Fruit fly (Drosophila melanogaster) whole organism, pupa: ENCODE data around the gene E2f1.
A peak's percentile ranks its signal among the peaks of the same experiment; 100 is the strongest.

Experiments
- CG10348 ChIP-seq: fragments of 200-800 bp; sonication (Bioruptor generic); IDR thresholded peaks from 2 replicates; pipeline ENCODE4 v1.3.6; 2022; ENCODE audit warnings: missing biosample characterization, missing genetic modification characterization
- CG12605 ChIP-seq: fragments of 200-800 bp; sonication (Bioruptor generic); IDR thresholded peaks from 2 replicates; pipeline ENCODE4 v1.3.6; 2022; ENCODE audit warnings: missing biosample characterization, missing genetic modification characterization
- CG13204 ChIP-seq: fragments of 200-800 bp; sonication (Bioruptor generic); optimal IDR thresholded peaks from 2 replicates; lab custom pipeline; 2018; ENCODE audit warnings: missing biosample characterization, mild to moderate bottlenecking, missing genetic modification characterization, moderate library complexity
- CG14655 ChIP-seq: fragments of 200-800 bp; sonication (Bioruptor generic); optimal IDR thresholded peaks from 3 replicates; lab custom pipeline; 2017; ENCODE audit warnings: mild to moderate bottlenecking, missing biosample characterization, missing genetic modification reagents, missing genetic modification characterization
- CG15710 ChIP-seq: fragments of 200-800 bp; sonication (Bioruptor generic); optimal IDR thresholded peaks from 2 replicates; lab custom pipeline; 2018; ENCODE audit warnings: missing biosample characterization, mild to moderate bottlenecking, missing genetic modification characterization, moderate library complexity
- CG17806 ChIP-seq: fragments of 200-800 bp; sonication (Bioruptor generic); optimal IDR thresholded peaks from 2 replicates; lab custom pipeline; 2018; ENCODE audit warnings: missing biosample characterization, mild to moderate bottlenecking, missing genetic modification characterization, moderate library complexity
- CG32121 ChIP-seq: fragments of 200-800 bp; sonication (Bioruptor generic); IDR thresholded peaks from 2 replicates; pipeline ENCODE4 v1.3.6; 2022; ENCODE audit warnings: missing biosample characterization, missing genetic modification characterization
- CG34367 ChIP-seq: fragments of 200-800 bp; sonication (Bioruptor generic); optimal IDR thresholded peaks from 2 replicates; lab custom pipeline; 2018; ENCODE audit warnings: missing biosample characterization, mild to moderate bottlenecking, missing genetic modification characterization
- CG4496 ChIP-seq: fragments of 200-800 bp; sonication (Bioruptor generic); IDR thresholded peaks from 3 replicates; pipeline ENCODE4 v1.3.6; 2022; ENCODE audit warnings: missing biosample characterization, missing genetic modification characterization
- CG8159 ChIP-seq: fragments of 200-800 bp; sonication (Bioruptor generic); optimal IDR thresholded peaks from 3 replicates; lab custom pipeline; 2018; ENCODE audit warnings: missing biosample characterization, mild to moderate bottlenecking, missing genetic modification characterization, moderate library complexity
- CG8301 ChIP-seq: fragments of 200-800 bp; sonication (Bioruptor generic); optimal IDR thresholded peaks from 2 replicates; lab custom pipeline; 2018; ENCODE audit warnings: missing biosample characterization, mild to moderate bottlenecking, missing genetic modification characterization
- CG9948 ChIP-seq: fragments of 200-800 bp; sonication (Bioruptor generic); optimal IDR thresholded peaks from 2 replicates; lab custom pipeline; 2018; ENCODE audit warnings: missing biosample characterization, mild to moderate bottlenecking, missing genetic modification characterization, moderate library complexity
- D1 ChIP-seq: fragments of 200-800 bp; sonication (Bioruptor generic); optimal IDR thresholded peaks from 2 replicates; lab custom pipeline; 2018; ENCODE audit warnings: missing biosample characterization, mild to moderate bottlenecking, missing genetic modification characterization, moderate library complexity
- EcR ChIP-seq: fragments of 200-800 bp; sonication (Bioruptor generic); optimal IDR thresholded peaks from 3 replicates; lab custom pipeline; 2019; ENCODE audit warnings: missing biosample characterization, missing genetic modification characterization, mild to moderate bottlenecking, moderate library complexity, missing genetic modification reagents
- Ets98B ChIP-seq: fragments of 200-800 bp; sonication (Bioruptor generic); IDR thresholded peaks from 2 replicates; pipeline ENCODE4 v1.3.6; 2022; ENCODE audit warnings: missing biosample characterization, missing genetic modification characterization
- Pif1A ChIP-seq: fragments of 200-800 bp; sonication (Bioruptor generic); optimal IDR thresholded peaks from 3 replicates; lab custom pipeline; 2016; ENCODE audit warnings: missing biosample characterization, missing genetic modification characterization
- Pif1B ChIP-seq: fragments of 200-800 bp; sonication (Bioruptor generic); optimal IDR thresholded peaks from 3 replicates; lab custom pipeline; 2016; ENCODE audit warnings: missing biosample characterization, missing genetic modification characterization
- Snoo ChIP-seq: fragments of 200-800 bp; sonication (Bioruptor generic); optimal IDR thresholded peaks from 3 replicates; lab custom pipeline; 2017; ENCODE audit warnings: missing biosample characterization, mild to moderate bottlenecking, missing genetic modification characterization, inconsistent platforms
- fd96Ca ChIP-seq: fragments of 200-800 bp; sonication (Bioruptor generic); IDR thresholded peaks from 3 replicates; pipeline ENCODE4 v1.3.6; 2022; ENCODE audit warnings: missing biosample characterization, missing genetic modification characterization
- gl ChIP-seq: fragments of 200-800 bp; sonication (Bioruptor generic); optimal IDR thresholded peaks from 2 replicates; lab custom pipeline; 2018; ENCODE audit warnings: missing biosample characterization, mild to moderate bottlenecking, missing genetic modification characterization
- rn ChIP-seq: fragments of 200-800 bp; sonication (Bioruptor generic); IDR thresholded peaks from 2 replicates; pipeline ENCODE4 v1.3.6; 2022; ENCODE audit warnings: missing biosample characterization, missing genetic modification characterization

Gene E2f1

dm6 chr3R:21604564-21604963 lies 56.1 kb downstream of the E2f1 start:
- no peak for TF ChIP-seq rn (GFP tag; lab: Robert Waterston, UW)
- peak; percentile 51; the same call in 2 of the 3 replicates for TF ChIP-seq fd96Ca (GFP tag; lab: Robert Waterston, UW)
- peak; percentile 95 for TF ChIP-seq CG13204
- TF ChIP-seq CG32121 (GFP tag; lab: Robert Waterston, UW) = no peak
- no peak for TF ChIP-seq CG8301 (tag; lab: Kevin White, UChicago)
- no peak for TF ChIP-seq CG9948 (tag; lab: Kevin White, UChicago)
- TF ChIP-seq CG15710 (tag; lab: Kevin White, UChicago) = no peak
- TF ChIP-seq gl (tag; lab: Kevin White, UChicago) = no peak
- peak; percentile 20 for TF ChIP-seq Snoo (tag; lab: Kevin White, UChicago)

dm6 chr3R:21602688-21603031 lies 58.0 kb downstream of the E2f1 start:
- TF ChIP-seq CG8159 = no peak
- no peak for TF ChIP-seq Pif1A (GFP tag; lab: Kevin White, UChicago)
- TF ChIP-seq Pif1B (GFP tag; lab: Kevin White, UChicago) = no peak
- TF ChIP-seq CG14655 = no peak
- no peak for TF ChIP-seq CG15710 (tag; lab: Kevin White, UChicago)
- TF ChIP-seq gl (tag; lab: Kevin White, UChicago) = no peak
- no peak for TF ChIP-seq CG32121 (GFP tag; lab: Robert Waterston, UW)
- no peak for TF ChIP-seq CG8301 (tag; lab: Kevin White, UChicago)
- TF ChIP-seq CG9948 (tag; lab: Kevin White, UChicago) = no peak
- no peak for TF ChIP-seq CG17806 (tag; lab: Kevin White, UChicago)
- TF ChIP-seq CG13204 = no peak

- TF ChIP-seq CG8301 (tag; lab: Kevin White, UChicago) (peak; percentile 54), CG12605 (GFP tag; lab: Robert Waterston, UW) (no peak), CG13204 (no peak), Pif1A (GFP tag; lab: Kevin White, UChicago) (peak; percentile 5), CG4496 (peak; percentile 66), CG32121 (GFP tag; lab: Robert Waterston, UW) (peak; percentile 28; the same call in 1 of the 2 replicates), fd96Ca (GFP tag; lab: Robert Waterston, UW) (0 out of 3 replicates have a peak, but pooled peaks have one; percentile 6), CG14655 (peak; percentile 62)
- TF ChIP-seq, all 21 proteins: peak for 6
These were observed 58.5 kb downstream of the E2f1 start for dm6 chr3R:21601954-21602687.

- TF ChIP-seq EcR (GFP tag; lab: Kevin White, UChicago) (peak; percentile 80), CG8159 (peak; percentile 48), CG17806 (tag; lab: Kevin White, UChicago) (peak; percentile 31), rn (GFP tag; lab: Robert Waterston, UW) (no peak), Snoo (tag; lab: Kevin White, UChicago) (peak; percentile 72), D1 (tag; lab: Kevin White, UChicago) (no peak), CG10348 (GFP tag; lab: Robert Waterston, UW) (no peak), CG32121 (GFP tag; lab: Robert Waterston, UW) (peak; percentile 49; the same call in 1 of the 2 replicates), CG14655 (peak; percentile 26), Pif1B (GFP tag; lab: Kevin White, UChicago) (peak; percentile 46), CG8301 (tag; lab: Kevin White, UChicago) (peak; percentile 17), CG15710 (tag; lab: Kevin White, UChicago) (peak; percentile 40), Ets98B (GFP tag; lab: Robert Waterston, UW) (peak; percentile 24; the same call in 1 of the 2 replicates), CG12605 (GFP tag; lab: Robert Waterston, UW) (peak; percentile 51; the same call in 1 of the 2 replicates), Pif1A (GFP tag; lab: Kevin White, UChicago) (peak; percentile 52), fd96Ca (GFP tag; lab: Robert Waterston, UW) (no peak), CG13204 (peak; percentile 88), gl (tag; lab: Kevin White, UChicago) (peak; percentile 87), CG34367 (tag; lab: Kevin White, UChicago) (peak; percentile 44), CG9948 (tag; lab: Kevin White, UChicago) (no peak), CG4496 (peak; percentile 75)
These were observed 61.0 kb downstream of the E2f1 start for dm6 chr3R:21599642-21600041.

dm6 chr3R:21598605-21599004 lies 62.1 kb downstream of the E2f1 start:
- TF ChIP-seq CG14655 (no peak), CG8301 (tag; lab: Kevin White, UChicago) (no peak), CG10348 (GFP tag; lab: Robert Waterston, UW) (no peak), CG15710 (tag; lab: Kevin White, UChicago) (no peak), CG9948 (tag; lab: Kevin White, UChicago) (no peak), Snoo (tag; lab: Kevin White, UChicago) (no peak), gl (tag; lab: Kevin White, UChicago) (no peak), CG13204 (no peak), D1 (tag; lab: Kevin White, UChicago) (no peak), CG8159 (no peak)

dm6 chr3R:21597877-21598276 lies 62.8 kb downstream of the E2f1 start:
- TF ChIP-seq CG32121 (GFP tag; lab: Robert Waterston, UW) (peak; percentile 17; the same call in 1 of the 2 replicates), rn (GFP tag; lab: Robert Waterston, UW) (0 out of 2 replicates have a peak, but pooled peaks have one; percentile 21), CG13204 (no peak), CG15710 (tag; lab: Kevin White, UChicago) (peak; percentile 62), gl (tag; lab: Kevin White, UChicago) (no peak), CG14655 (peak; percentile 78), D1 (tag; lab: Kevin White, UChicago) (no peak), CG17806 (tag; lab: Kevin White, UChicago) (peak; percentile 47), CG10348 (GFP tag; lab: Robert Waterston, UW) (no peak), fd96Ca (GFP tag; lab: Robert Waterston, UW) (peak; percentile 75), CG8159 (peak; percentile 57), Snoo (tag; lab: Kevin White, UChicago) (no peak), CG34367 (tag; lab: Kevin White, UChicago) (peak; percentile 21), CG4496 (peak; percentile 80), Pif1B (GFP tag; lab: Kevin White, UChicago) (peak; percentile 41), CG9948 (tag; lab: Kevin White, UChicago) (peak; percentile 28), CG12605 (GFP tag; lab: Robert Waterston, UW) (peak; percentile 61), CG8301 (tag; lab: Kevin White, UChicago) (peak; percentile 74), Ets98B (GFP tag; lab: Robert Waterston, UW) (peak; percentile 68), Pif1A (GFP tag; lab: Kevin White, UChicago) (peak; percentile 44)
- TF ChIP-seq, all 21 proteins: peak for 15
